Worm (Caenorhabditis elegans) whole organism, late embryonic: ENCODE results near the gene F08G12.1.

Source experiments
- F13H6.1 ChIP-seq: sonication (generic microtip); optimal IDR thresholded peaks from 2 replicates; lab custom pipeline; 2016; ENCODE audit warnings: missing genetic modification characterization, missing compliant biosample characterization
- K02D7.2 ChIP-seq: sonication (generic microtip); optimal IDR thresholded peaks from 2 replicates; lab custom pipeline; 2017; ENCODE audit warnings: mild to moderate bottlenecking, missing genetic modification characterization, missing compliant biosample characterization
- T23F11.4 ChIP-seq: fragments of 200-800 bp; sonication (Bioruptor generic); optimal IDR thresholded peaks from 2 replicates; lab custom pipeline; 2018; ENCODE audit warnings: mild to moderate bottlenecking, missing genetic modification characterization, missing compliant biosample characterization
- Y22D7AL.16 ChIP-seq: sonication (generic microtip); optimal IDR thresholded peaks from 2 replicates; lab custom pipeline; 2016; ENCODE audit warnings: missing genetic modification characterization, missing compliant biosample characterization
- ahr-1 ChIP-seq: sonication (generic microtip); optimal IDR thresholded peaks from 2 replicates; lab custom pipeline; 2016; ENCODE audit warnings: missing genetic modification characterization, missing compliant biosample characterization
- ceh-14 ChIP-seq: sonication (generic microtip); optimal IDR thresholded peaks from 2 replicates; lab custom pipeline; 2016; ENCODE audit warnings: missing genotype, missing genetic modification characterization, missing compliant biosample characterization
- ceh-2 ChIP-seq: sonication (generic microtip); optimal IDR thresholded peaks from 2 replicates; lab custom pipeline; 2016; ENCODE audit warnings: missing genotype, missing genetic modification characterization, missing compliant biosample characterization
- ceh-24 ChIP-seq: sonication (generic microtip); optimal IDR thresholded peaks from 2 replicates; lab custom pipeline; 2016; ENCODE audit warnings: mild to moderate bottlenecking, missing genetic modification characterization, missing compliant biosample characterization
- ceh-31 ChIP-seq: sonication (generic microtip); optimal IDR thresholded peaks from 2 replicates; lab custom pipeline; 2016; ENCODE audit warnings: missing genetic modification characterization, missing compliant biosample characterization
- ceh-48 ChIP-seq: sonication (generic microtip); optimal IDR thresholded peaks from 2 replicates; lab custom pipeline; 2016; ENCODE audit warnings: missing genetic modification characterization, inconsistent platforms, missing compliant biosample characterization
- ceh-6 ChIP-seq: fragments of 200-800 bp; sonication (Bioruptor generic); optimal IDR thresholded peaks from 2 replicates; lab custom pipeline; 2018; ENCODE audit warnings: mild to moderate bottlenecking, missing genetic modification characterization, missing compliant biosample characterization
- ceh-9 ChIP-seq: sonication (generic microtip); optimal IDR thresholded peaks from 2 replicates; lab custom pipeline; 2016; ENCODE audit warnings: mild to moderate bottlenecking, missing genetic modification characterization, inconsistent platforms, missing compliant biosample characterization
- che-1 ChIP-seq: sonication (generic microtip); optimal IDR thresholded peaks from 2 replicates; lab custom pipeline; 2016; ENCODE audit warnings: mild to moderate bottlenecking, missing genetic modification characterization, missing compliant biosample characterization
- elt-2 ChIP-seq: sonication (generic microtip); optimal IDR thresholded peaks from 2 replicates; lab custom pipeline; 2016; ENCODE audit warnings: missing genetic modification reagents, missing genetic modification characterization, missing compliant biosample characterization
- elt-4 ChIP-seq: sonication (generic microtip); optimal IDR thresholded peaks from 2 replicates; lab custom pipeline; 2016; ENCODE audit warnings: missing genetic modification characterization, missing compliant biosample characterization
- fkh-10 ChIP-seq: fragments of 150-350 bp; optimal IDR thresholded peaks from 2 replicates; lab custom pipeline; 2014; ENCODE audit warnings: missing biosample characterization, missing genetic modification reagents, missing genetic modification characterization
- hlh-15 ChIP-seq: sonication (generic microtip); optimal IDR thresholded peaks from 2 replicates; lab custom pipeline; 2016; ENCODE audit warnings: missing genetic modification characterization, missing compliant biosample characterization
- hlh-30 ChIP-seq: sonication (generic microtip); optimal IDR thresholded peaks from 2 replicates; lab custom pipeline; 2017; ENCODE audit warnings: antibody characterized with exemption, missing genetic modification characterization, missing compliant biosample characterization; ENCODE audit not compliant: insufficient read depth
- lim-6 ChIP-seq: sonication (generic microtip); optimal IDR thresholded peaks from 2 replicates; lab custom pipeline; 2016; ENCODE audit warnings: missing genetic modification characterization, missing compliant biosample characterization
- nfya-1 ChIP-seq: sonication (generic microtip); optimal IDR thresholded peaks from 2 replicates; lab custom pipeline; 2017; ENCODE audit warnings: missing genetic modification characterization, mild to moderate bottlenecking, missing compliant biosample characterization, antibody characterized with exemption, moderate library complexity
- nhr-232 ChIP-seq: sonication (generic microtip); optimal IDR thresholded peaks from 2 replicates; lab custom pipeline; 2016; ENCODE audit warnings: missing genetic modification characterization, missing compliant biosample characterization
- pat-9 ChIP-seq: fragments of 200-800 bp; sonication (Bioruptor generic); optimal IDR thresholded peaks from 2 replicates; lab custom pipeline; 2018; ENCODE audit warnings: mild to moderate bottlenecking, missing genetic modification characterization, moderate library complexity, missing compliant biosample characterization
- pqm-1 ChIP-seq: sonication (generic microtip); optimal IDR thresholded peaks from 2 replicates; lab custom pipeline; 2016; ENCODE audit warnings: missing genetic modification characterization, missing compliant biosample characterization
- pros-1 ChIP-seq: fragments of 150-350 bp; optimal IDR thresholded peaks from 2 replicates; lab custom pipeline; 2014; ENCODE audit warnings: missing biosample characterization, missing genetic modification reagents, missing genetic modification characterization
- ref-2 ChIP-seq: sonication (generic microtip); optimal IDR thresholded peaks from 2 replicates; lab custom pipeline; 2016; ENCODE audit warnings: missing genetic modification characterization, missing compliant biosample characterization
- syd-9 ChIP-seq: sonication (generic microtip); optimal IDR thresholded peaks from 2 replicates; lab custom pipeline; 2016; ENCODE audit warnings: mild to moderate bottlenecking, missing genetic modification characterization, moderate library complexity, missing compliant biosample characterization
- tbx-7 ChIP-seq: sonication (generic microtip); optimal IDR thresholded peaks from 2 replicates; lab custom pipeline; 2016; ENCODE audit warnings: missing genotype, missing genetic modification characterization, missing compliant biosample characterization
- ttx-3 ChIP-seq: sonication (generic microtip); optimal IDR thresholded peaks from 2 replicates; lab custom pipeline; 2016; ENCODE audit warnings: missing genetic modification reagents, missing genetic modification characterization, missing compliant biosample characterization
- unc-86 ChIP-seq: sonication (generic microtip); optimal IDR thresholded peaks from 2 replicates; lab custom pipeline; 2016; ENCODE audit warnings: missing genetic modification characterization, missing compliant biosample characterization
- zip-5 ChIP-seq: sonication (generic microtip); optimal IDR thresholded peaks from 2 replicates; lab custom pipeline; 2016; ENCODE audit warnings: missing genetic modification characterization, missing compliant biosample characterization
- ztf-16 ChIP-seq: sonication (generic microtip); optimal IDR thresholded peaks from 2 replicates; lab custom pipeline; 2017; ENCODE audit warnings: missing genetic modification characterization, missing compliant biosample characterization

Gene F08G12.1

DNA sequence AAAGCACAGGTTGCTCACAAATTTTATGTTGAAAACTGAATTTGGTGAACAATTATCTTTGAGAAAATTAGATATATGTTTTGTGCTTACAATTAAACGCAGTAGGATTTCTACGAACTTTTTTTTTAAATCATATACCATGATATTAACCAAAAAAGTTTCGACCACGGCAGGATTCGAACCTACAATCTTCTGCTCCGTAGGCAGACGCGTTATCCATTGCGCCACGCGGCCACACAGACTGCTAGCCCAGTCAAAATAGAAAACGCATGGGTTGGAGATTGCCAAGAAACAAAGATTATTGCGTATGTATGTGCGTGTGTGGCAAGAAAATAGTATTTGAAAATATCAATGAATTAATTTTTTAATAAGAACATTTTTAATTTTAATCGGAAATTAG, 53.2 kb downstream of the F08G12.1 start (continued):
- TF ChIP-seq elt-4, result no peak
- TF ChIP-seq ref-2 (tag; lab: Kevin White, UChicago), result peak; percentile 75
- TF ChIP-seq syd-9 (tag; lab: Kevin White, UChicago), result peak; percentile 31
- no peak for TF ChIP-seq lim-6 (tag; lab: Kevin White, UChicago)
- peak; percentile 50 for TF ChIP-seq ceh-2 (tag; lab: Kevin White, UChicago)
- TF ChIP-seq pros-1, result no peak
- peak; percentile 74 for TF ChIP-seq elt-2 (tag; lab: Kevin White, UChicago)
- peak; percentile 55 for TF ChIP-seq ttx-3 (tag; lab: Kevin White, UChicago)
- TF ChIP-seq ztf-16 (tag; lab: Kevin White, UChicago), result peak; percentile 51
- peak; percentile 68 for TF ChIP-seq ceh-6
- peak; percentile 44 for TF ChIP-seq T23F11.4 (GFP tag; lab: Kevin White, UChicago)
- peak; percentile 30 for TF ChIP-seq unc-86
- peak; percentile 25 for TF ChIP-seq zip-5 (tag; lab: Kevin White, UChicago)
- peak; percentile 60 for TF ChIP-seq K02D7.2 (tag; lab: Kevin White, UChicago)
- no peak for TF ChIP-seq fkh-10 (GFP tag; lab: Kevin White, UChicago)
- peak; percentile 66 for TF ChIP-seq pat-9 (tag; lab: Kevin White, UChicago)
- TF ChIP-seq ahr-1 (tag; lab: Kevin White, UChicago), result no peak
- no peak for TF ChIP-seq ceh-48 (tag; lab: Kevin White, UChicago)
- TF ChIP-seq tbx-7 (tag; lab: Kevin White, UChicago), result no peak
- TF ChIP-seq nhr-232 (tag; lab: Kevin White, UChicago), result peak; percentile 13
- TF ChIP-seq ceh-31 (tag; lab: Kevin White, UChicago), result no peak
- TF ChIP-seq F13H6.1 (tag; lab: Kevin White, UChicago), result peak; percentile 23
- TF ChIP-seq che-1, result peak; percentile 57
- TF ChIP-seq hlh-30 (tag; lab: Kevin White, UChicago), result no peak
- peak; percentile 72 for TF ChIP-seq ceh-14 (tag; lab: Kevin White, UChicago)
- TF ChIP-seq ceh-9 (tag; lab: Kevin White, UChicago), result no peak
- TF ChIP-seq Y22D7AL.16, result no peak
- TF ChIP-seq hlh-15 (tag; lab: Kevin White, UChicago), result peak; percentile 55
- peak; percentile 20 for TF ChIP-seq nfya-1 (tag; lab: Kevin White, UChicago)
- peak; percentile 5 for TF ChIP-seq ceh-24 (tag; lab: Kevin White, UChicago)
- no peak for TF ChIP-seq pqm-1 (tag; lab: Kevin White, UChicago)
